Fruit fly (Drosophila melanogaster) whole organism, wandering third instar larva: ENCODE measurements around the gene CG5281.

ENCODE experiments used
- CG9705 ChIP-seq: fragments of 200-800 bp; sonication (Bioruptor generic); optimal IDR thresholded peaks from 2 replicates; lab custom pipeline; 2018; ENCODE audit warnings: missing biosample characterization, mild to moderate bottlenecking, missing genetic modification characterization
- CrebA ChIP-seq: fragments of 200-800 bp; sonication (Bioruptor generic); optimal IDR thresholded peaks from 2 replicates; lab custom pipeline; 2016; ENCODE audit warnings: missing biosample characterization, mild to moderate bottlenecking, missing genetic modification characterization, borderline replicate concordance
- Dif ChIP-seq: fragments of 200-275, 200-300 bp; sonication (Bioruptor generic); optimal IDR thresholded peaks from 2 replicates; lab custom pipeline; 2018; ENCODE audit warnings: missing biosample characterization, missing genetic modification characterization; ENCODE audit not compliant: partially characterized antibody
- HLH106 ChIP-seq: fragments of 200-800 bp; optimal IDR thresholded peaks from 3 replicates; lab custom pipeline; 2019; ENCODE audit warnings: missing biosample characterization, mild to moderate bottlenecking, missing genetic modification characterization, moderate library complexity
- Hnf4 ChIP-seq: fragments of 200-800 bp; sonication (Bioruptor generic); optimal IDR thresholded peaks from 2 replicates; lab custom pipeline; 2016; ENCODE audit warnings: missing biosample characterization, mild to moderate bottlenecking, missing genetic modification characterization
- Hr83 ChIP-seq: fragments of 200-300 bp; sonication (Bioruptor generic); optimal IDR thresholded peaks from 2 replicates; lab custom pipeline; 2016; ENCODE audit warnings: missing biosample characterization, mild to moderate bottlenecking, missing genetic modification characterization, moderate library complexity; ENCODE audit not compliant: poor library complexity, severe bottlenecking
- Jra ChIP-seq: sonication (Bioruptor generic); optimal IDR thresholded peaks from 2 replicates; lab custom pipeline; 2016; ENCODE audit warnings: missing biosample characterization, missing genetic modification characterization
- Mio ChIP-seq: sonication (Bioruptor generic); optimal IDR thresholded peaks from 2 replicates; lab custom pipeline; 2016; ENCODE audit warnings: missing biosample characterization, missing genetic modification characterization
- Myc ChIP-seq: fragments of >200 bp; optimal IDR thresholded peaks from 2 replicates; lab custom pipeline; 2017
- OdsH ChIP-seq: fragments of 200-800 bp; sonication (Bioruptor generic); optimal IDR thresholded peaks from 2 replicates; lab custom pipeline; 2016; ENCODE audit warnings: missing biosample characterization, mild to moderate bottlenecking, missing genetic modification characterization
- Rel ChIP-seq, 2 experiments: fragments of 200-800 bp; sonication (Bioruptor generic) in 1 of 2; optimal IDR thresholded peaks; 2 replicates in 1 of 2; 3 replicates in 1 of 2; lab custom pipeline; 2016 to 2019; ENCODE audit warnings: mild to moderate bottlenecking in 2 of 2, missing biosample characterization in 2 of 2, missing genetic modification characterization in 2 of 2, moderate library complexity in 1 of 2
- Sp1 ChIP-seq: fragments of 200-800 bp; sonication (Bioruptor generic); optimal IDR thresholded peaks from 3 replicates; lab custom pipeline; 2019; ENCODE audit warnings: missing biosample characterization, mild to moderate bottlenecking, missing genetic modification characterization, moderate library complexity
- Vsx2 ChIP-seq: fragments of 200-300, 225-300 bp; sonication (Bioruptor generic); optimal IDR thresholded peaks from 2 replicates; lab custom pipeline; 2018; ENCODE audit warnings: missing biosample characterization, missing genetic modification characterization; ENCODE audit not compliant: partially characterized antibody
- br ChIP-seq: fragments of 200-800 bp; sonication (Bioruptor generic); optimal IDR thresholded peaks from 2 replicates; lab custom pipeline; 2016; ENCODE audit warnings: missing biosample characterization, missing genetic modification characterization
- brk ChIP-seq: fragments of 200-800 bp; sonication (Bioruptor generic); optimal IDR thresholded peaks from 2 replicates; lab custom pipeline; 2016; ENCODE audit warnings: missing biosample characterization, mild to moderate bottlenecking, missing genetic modification characterization
- dl ChIP-seq, 2 experiments: fragments of 175-275, 200-275 bp in 1 of 2; fragments of 200-275 bp in 1 of 2; sonication (Bioruptor generic); optimal IDR thresholded peaks; lab custom pipeline; 2018; ENCODE audit warnings: mild to moderate bottlenecking in 2 of 2, missing biosample characterization in 2 of 2, missing genetic modification characterization in 2 of 2, moderate library complexity in 2 of 2; ENCODE audit not compliant: partially characterized antibody in 2 of 2, insufficient read depth in 1 of 2
- dmrt93B ChIP-seq: fragments of 200-800 bp; sonication (Bioruptor generic); optimal IDR thresholded peaks from 2 replicates; lab custom pipeline; 2018; ENCODE audit warnings: missing biosample characterization, mild to moderate bottlenecking, missing genetic modification characterization
- ey ChIP-seq: fragments of 200-800 bp; sonication (Bioruptor generic); optimal IDR thresholded peaks from 2 replicates; lab custom pipeline; 2016; ENCODE audit warnings: missing biosample characterization, missing genetic modification characterization
- foxo ChIP-seq, 2 experiments: fragments of 200-800 bp; sonication (Bioruptor generic); optimal IDR thresholded peaks; 2 replicates in 1 of 2; 3 replicates in 1 of 2; lab custom pipeline; 2016 to 2017; ENCODE audit warnings: missing biosample characterization in 2 of 2, missing genetic modification characterization in 2 of 2
- fru ChIP-seq: fragments of 200-800 bp; sonication (Bioruptor generic); optimal IDR thresholded peaks from 3 replicates; lab custom pipeline; 2016; ENCODE audit warnings: missing biosample characterization, mild to moderate bottlenecking, missing genetic modification characterization
- h ChIP-seq: fragments of 200-800 bp; sonication (Bioruptor generic); optimal IDR thresholded peaks from 3 replicates; lab custom pipeline; 2016; ENCODE audit warnings: missing biosample characterization, mild to moderate bottlenecking, missing genetic modification characterization
- jim ChIP-seq: fragments of 175-275, 200-325 bp; sonication (Bioruptor generic); optimal IDR thresholded peaks from 2 replicates; lab custom pipeline; 2016; ENCODE audit warnings: missing biosample characterization, mild to moderate bottlenecking, missing genetic modification characterization
- lola ChIP-seq: fragments of >200 bp; optimal IDR thresholded peaks from 2 replicates; lab custom pipeline; 2017; ENCODE audit warnings: missing biosample characterization, missing genetic modification characterization
- psq ChIP-seq: fragments of 200-800 bp; sonication (Bioruptor generic); optimal IDR thresholded peaks from 3 replicates; lab custom pipeline; 2017; ENCODE audit warnings: missing biosample characterization, mild to moderate bottlenecking, missing genetic modification characterization, moderate library complexity
- rgr ChIP-seq: fragments of 200-800 bp; sonication (Bioruptor generic); optimal IDR thresholded peaks from 3 replicates; lab custom pipeline; 2016; ENCODE audit warnings: missing biosample characterization, mild to moderate bottlenecking, missing genetic modification characterization
- usp ChIP-seq: fragments of >200 bp; optimal IDR thresholded peaks from 2 replicates; lab custom pipeline; 2017; ENCODE audit warnings: missing biosample characterization, missing genetic modification characterization
- woc ChIP-seq: sonication (Bioruptor generic); optimal IDR thresholded peaks from 2 replicates; lab custom pipeline; 2016; ENCODE audit warnings: missing biosample characterization, mild to moderate bottlenecking, missing genetic modification characterization

The CG5281 gene

DNA sequence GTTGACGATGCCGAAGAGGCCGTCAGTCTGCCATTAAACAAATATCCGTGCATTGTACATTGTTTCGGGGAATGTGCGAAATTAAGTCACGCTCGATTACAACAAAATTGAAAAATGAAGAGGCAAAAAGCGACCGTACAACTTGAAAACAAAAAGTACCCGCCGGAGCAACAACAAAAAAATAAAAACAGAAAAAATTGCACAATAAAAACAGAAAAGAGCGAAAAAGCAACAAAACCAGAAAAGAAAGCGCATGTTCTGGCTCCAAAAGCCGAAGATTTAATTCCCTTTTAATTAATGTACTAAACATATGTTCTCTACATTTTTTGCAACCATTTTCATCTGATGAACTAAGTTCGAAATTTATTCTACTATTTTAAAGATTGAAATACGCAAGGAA is 20.9 kb downstream of the CG5281 start:
- TF ChIP-seq lola (GFP tag; lab: Kevin White, UChicago) (no peak), Sp1 (GFP tag; lab: Kevin White, UChicago) (peak; percentile 77), br (GFP tag; lab: Kevin White, UChicago) (no peak), psq (GFP tag; lab: Kevin White, UChicago) (no peak), Rel (GFP tag; optimal IDR thresholded peaks at IDR 0.05; lab: Kevin White, UChicago) (no peak), Rel (tag; optimal IDR thresholded peaks at IDR 0.05; lab: Kevin White, UChicago) (peak; percentile 92), rgr (GFP tag; lab: Kevin White, UChicago) (no peak), dmrt93B (GFP tag; lab: Kevin White, UChicago) (peak; percentile 1), HLH106 (tag; lab: Kevin White, UChicago) (peak; percentile 21), CrebA (GFP tag; lab: Kevin White, UChicago) (no peak)

DNA sequence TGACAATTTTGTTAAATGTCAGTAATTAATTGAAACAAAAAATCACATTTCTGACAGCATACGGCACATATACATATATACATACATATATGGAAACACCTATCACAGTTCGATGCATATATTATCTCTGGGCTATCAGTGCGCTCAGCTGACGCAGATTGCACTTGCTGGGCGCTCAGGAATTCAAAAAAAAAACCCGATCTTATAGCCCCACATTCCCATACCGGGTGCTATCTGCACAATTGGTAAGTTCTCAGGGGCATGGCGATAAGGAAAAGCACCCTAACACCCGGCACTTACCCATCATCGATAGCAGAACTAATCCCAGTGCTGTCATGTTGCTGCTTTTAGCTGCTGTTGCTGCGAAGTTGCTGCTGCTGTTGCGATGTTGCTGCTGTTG is 21.6 kb downstream of the CG5281 start:
- no peak for TF ChIP-seq usp
- TF ChIP-seq Mio, result no peak
- TF ChIP-seq fru, result no peak
- no peak for TF ChIP-seq Rel (GFP tag; optimal IDR thresholded peaks at IDR 0.05; lab: Kevin White, UChicago)
- peak; percentile 81 for TF ChIP-seq Rel (tag; optimal IDR thresholded peaks at IDR 0.05; lab: Kevin White, UChicago)
- no peak for TF ChIP-seq woc
- TF ChIP-seq OdsH (GFP tag; lab: Kevin White, UChicago), result no peak
- TF ChIP-seq jim (GFP tag; lab: Kevin White, UChicago), result peak; percentile 48
- TF ChIP-seq h (GFP tag; lab: Kevin White, UChicago), result no peak
- TF ChIP-seq ey (GFP tag; lab: Kevin White, UChicago), result no peak

DNA sequence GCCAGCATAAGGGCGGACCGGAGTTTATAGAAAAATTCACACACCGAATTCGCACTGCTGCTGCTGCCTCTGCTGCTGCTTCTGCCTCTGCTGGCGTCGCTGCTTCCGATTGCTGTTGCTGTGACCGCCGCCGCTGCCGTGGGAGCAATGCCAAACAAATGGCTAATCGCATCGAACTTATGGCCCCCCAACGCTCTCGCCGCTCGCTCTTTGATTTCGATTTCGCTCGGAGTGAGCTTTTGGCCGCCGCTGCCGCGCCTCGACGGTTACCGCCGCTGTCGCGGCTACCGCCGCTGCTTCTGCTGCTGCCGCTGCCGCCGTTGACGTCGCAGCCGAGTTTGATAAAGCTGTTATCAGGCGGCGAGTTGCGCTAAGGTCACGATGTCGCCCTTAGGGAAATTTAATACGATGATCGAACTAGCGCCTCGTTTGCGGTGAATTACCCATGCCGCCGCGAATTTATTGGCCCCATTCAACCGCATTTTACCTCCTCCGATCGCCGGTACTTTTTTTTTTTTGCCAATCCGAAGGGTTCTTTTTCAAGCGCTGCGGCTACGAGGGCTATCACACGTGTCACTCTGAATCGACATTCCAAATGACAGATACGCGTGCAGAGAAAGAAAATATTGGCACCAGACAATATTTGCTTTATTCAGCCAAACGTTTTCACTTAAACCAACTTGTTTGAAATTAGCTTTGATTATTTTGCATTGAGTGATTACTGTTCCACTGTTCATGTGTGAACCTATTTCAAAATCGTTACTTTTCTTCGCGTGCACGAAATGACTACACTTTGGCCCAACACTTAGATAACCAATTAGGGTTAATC is 22.6 kb downstream of the CG5281 start:
- peak in 1 of 2 experiments; percentile 36 for TF ChIP-seq foxo (GFP tag; optimal IDR thresholded peaks at IDR 0.05; lab: Kevin White, UChicago)
- no peak for TF ChIP-seq Vsx2 (GFP tag; lab: Kevin White, UChicago)
- no peak for TF ChIP-seq Myc (lab: Kevin White, UChicago)
- TF ChIP-seq Hr83 (GFP tag; lab: Kevin White, UChicago), result no peak
- TF ChIP-seq brk (GFP tag; lab: Kevin White, UChicago), result no peak
- TF ChIP-seq CG9705 (GFP tag; lab: Kevin White, UChicago), result no peak
- TF ChIP-seq dl (GFP tag; optimal IDR thresholded peaks at IDR 0.05; lab: Kevin White, UChicago; ENCODE audit: insufficient read depth in 1 of 2, partially characterized antibody in 2 of 2), result peak in 1 of 2 experiments; percentile 17
- peak; percentile 15 for TF ChIP-seq ey (GFP tag; lab: Kevin White, UChicago)
- TF ChIP-seq br (GFP tag; lab: Kevin White, UChicago), result no peak
- TF ChIP-seq Hnf4, result peak; percentile 39
- peak; percentile 8 for TF ChIP-seq OdsH (GFP tag; lab: Kevin White, UChicago)
- TF ChIP-seq rgr (GFP tag; lab: Kevin White, UChicago), result peak; percentile 33
- TF ChIP-seq Jra, result no peak
- peak; percentile 22 for TF ChIP-seq HLH106 (tag; lab: Kevin White, UChicago)
- TF ChIP-seq dmrt93B (GFP tag; lab: Kevin White, UChicago), result no peak
- TF ChIP-seq h (GFP tag; lab: Kevin White, UChicago), result peak; percentile 52
- TF ChIP-seq Dif (GFP tag; lab: Kevin White, UChicago), result peak; percentile 25
- peak; percentile 61 for TF ChIP-seq fru

DNA sequence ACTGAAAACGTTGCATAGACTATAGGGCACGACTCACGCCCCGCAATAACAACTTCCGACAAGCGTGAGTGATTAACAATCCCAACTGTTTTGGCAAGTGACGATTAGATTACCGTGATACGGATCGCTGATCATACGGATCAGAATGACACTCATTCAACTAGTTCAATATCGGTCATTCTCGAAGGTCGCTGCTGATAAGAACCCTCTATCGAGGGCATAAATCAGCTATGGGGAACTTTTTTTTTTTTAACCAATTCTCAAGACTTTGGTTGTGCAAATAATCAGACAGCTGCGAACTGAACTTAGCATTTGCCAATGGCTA is 23.2 kb downstream of the CG5281 start:
- no peak for TF ChIP-seq Sp1 (GFP tag; lab: Kevin White, UChicago)
- TF ChIP-seq Rel (GFP tag; optimal IDR thresholded peaks at IDR 0.05; lab: Kevin White, UChicago), result no peak
- peak; percentile 43 for TF ChIP-seq Rel (tag; optimal IDR thresholded peaks at IDR 0.05; lab: Kevin White, UChicago)
- TF ChIP-seq, all 38 proteins: peak for 1
